Fruit fly (Drosophila melanogaster): ENCODE measurements around the gene mask.

mask gene

dm6 chr3R:24276104-24277008, 46.0 kb downstream of the mask start, which contains the start of gene Orct:
Gene Orct, plus strand, starts transcription at chr3R:24276260.
- TF ChIP-seq CTCF (optimal IDR thresholded peaks at IDR 0.05) (no peak), CG8478 (optimal IDR thresholded peaks at IDR 0.05) (no peak)

- TF ChIP-seq CG8478 (optimal IDR thresholded peaks at IDR 0.05), result no peak
- no peak for TF ChIP-seq CTCF (optimal IDR thresholded peaks at IDR 0.05)
These were observed 48.4 kb downstream of the mask start for dm6 chr3R:24278738-24279137.

dm6 chr3R:24279291-24279690, 48.9 kb downstream of the mask start, which contains the start of gene shps:
Gene shps, plus strand, starts transcription at chr3R:24279572.
- peak; percentile 47 to 63 for TF ChIP-seq CTCF (optimal IDR thresholded peaks at IDR 0.05)
- no peak for TF ChIP-seq CG8478 (optimal IDR thresholded peaks at IDR 0.05)

dm6 chr3R:24282567-24283324, 52.4 kb downstream of the mask start:
- TF ChIP-seq CTCF (optimal IDR thresholded peaks at IDR 0.05) (no peak), CG8478 (optimal IDR thresholded peaks at IDR 0.05) (no peak)

- no peak for TF ChIP-seq CG8478 (optimal IDR thresholded peaks at IDR 0.05)
- TF ChIP-seq CTCF (optimal IDR thresholded peaks at IDR 0.05), result no peak
These were observed 53.3 kb downstream of the mask start, which contains the start of gene CG6356 for dm6 chr3R:24283582-24284085. Gene CG6356, plus strand, starts transcription at chr3R:24283955.

dm6 chr3R:24284164-24284563, 53.8 kb downstream of the mask start:
- TF ChIP-seq CG8478 (optimal IDR thresholded peaks at IDR 0.05), result no peak
- TF ChIP-seq CTCF (optimal IDR thresholded peaks at IDR 0.05), result no peak

- no peak for TF ChIP-seq CTCF (optimal IDR thresholded peaks at IDR 0.05)
- no peak for TF ChIP-seq CG8478 (optimal IDR thresholded peaks at IDR 0.05)
These were observed 55.1 kb downstream of the mask start for dm6 chr3R:24285423-24285822.

dm6 chr3R:24287157-24287556, 56.8 kb downstream of the mask start:
- TF ChIP-seq CG8478 (optimal IDR thresholded peaks at IDR 0.05), result no peak
- TF ChIP-seq CTCF (optimal IDR thresholded peaks at IDR 0.05), result no peak

- TF ChIP-seq CTCF (optimal IDR thresholded peaks at IDR 0.05) (peak; percentile 3 to 29), CG8478 (optimal IDR thresholded peaks at IDR 0.05) (no peak)
These were observed 59.5 kb downstream of the mask start, which contains the start of the genes CG34290 and Uck for dm6 chr3R:24289768-24290349. Gene CG34290, minus strand, starts transcription at chr3R:24289818. Gene Uck, plus strand, starts transcription at chr3R:24290172.

- no peak for TF ChIP-seq CG8478 (optimal IDR thresholded peaks at IDR 0.05)
- TF ChIP-seq CTCF (optimal IDR thresholded peaks at IDR 0.05), result no peak
These were observed 62.8 kb downstream of the mask start for dm6 chr3R:24293171-24293570.

- TF ChIP-seq CG8478 (optimal IDR thresholded peaks at IDR 0.05), result no peak
- TF ChIP-seq CTCF (optimal IDR thresholded peaks at IDR 0.05), result no peak
These were observed 63.9 kb downstream of the mask start, which contains the start of gene CG5715 for dm6 chr3R:24294299-24294698. Gene CG5715, minus strand, starts transcription at chr3R:24294399.

dm6 chr3R:24294784-24295555, 64.6 kb downstream of the mask start, which contains the start of gene crb:
Gene crb, plus strand, starts transcription at chr3R:24295078.
- TF ChIP-seq CG8478 (optimal IDR thresholded peaks at IDR 0.05) (no peak), CTCF (optimal IDR thresholded peaks at IDR 0.05) (no peak)

- TF ChIP-seq CTCF (optimal IDR thresholded peaks at IDR 0.05) (no peak), CG8478 (optimal IDR thresholded peaks at IDR 0.05) (no peak)
These were observed 65.4 kb downstream of the mask start for dm6 chr3R:24295556-24296465.

Data from S2 (cell line).